Worm (Caenorhabditis elegans) whole organism, late embryonic: ENCODE data around the gene srt-63.

Source experiments
- C08G9.2 ChIP-seq: sonication (generic microtip); optimal IDR thresholded peaks from 2 replicates; lab custom pipeline; 2016; ENCODE audit warnings: mild to moderate bottlenecking, missing genetic modification characterization, moderate library complexity, missing compliant biosample characterization
- C38D4.7 ChIP-seq: fragments of 200-800 bp; sonication (Bioruptor generic); optimal IDR thresholded peaks from 2 replicates; lab custom pipeline; 2018; ENCODE audit warnings: mild to moderate bottlenecking, missing genetic modification characterization, moderate library complexity, missing compliant biosample characterization
- F13H6.1 ChIP-seq: sonication (generic microtip); optimal IDR thresholded peaks from 2 replicates; lab custom pipeline; 2016; ENCODE audit warnings: missing genetic modification characterization, missing compliant biosample characterization
- K02D7.2 ChIP-seq: sonication (generic microtip); optimal IDR thresholded peaks from 2 replicates; lab custom pipeline; 2017; ENCODE audit warnings: mild to moderate bottlenecking, missing genetic modification characterization, missing compliant biosample characterization
- K09A11.1 ChIP-seq: sonication (generic microtip); optimal IDR thresholded peaks from 2 replicates; lab custom pipeline; 2017; ENCODE audit warnings: antibody characterized with exemption, mild to moderate bottlenecking, missing genetic modification characterization, missing compliant biosample characterization; ENCODE audit not compliant: insufficient read depth
- T23F11.4 ChIP-seq: fragments of 200-800 bp; sonication (Bioruptor generic); optimal IDR thresholded peaks from 2 replicates; lab custom pipeline; 2018; ENCODE audit warnings: mild to moderate bottlenecking, missing genetic modification characterization, missing compliant biosample characterization
- Y22D7AL.16 ChIP-seq: sonication (generic microtip); optimal IDR thresholded peaks from 2 replicates; lab custom pipeline; 2016; ENCODE audit warnings: missing genetic modification characterization, missing compliant biosample characterization
- ahr-1 ChIP-seq: sonication (generic microtip); optimal IDR thresholded peaks from 2 replicates; lab custom pipeline; 2016; ENCODE audit warnings: missing genetic modification characterization, missing compliant biosample characterization
- ama-1 ChIP-seq: fragments of 150-350 bp; optimal IDR thresholded peaks from 2 replicates; lab custom pipeline; 2014
- ceh-14 ChIP-seq: sonication (generic microtip); optimal IDR thresholded peaks from 2 replicates; lab custom pipeline; 2016; ENCODE audit warnings: missing genotype, missing genetic modification characterization, missing compliant biosample characterization
- ceh-19 ChIP-seq: fragments of 200-800 bp; sonication (Bioruptor generic); optimal IDR thresholded peaks from 2 replicates; lab custom pipeline; 2018; ENCODE audit warnings: mild to moderate bottlenecking, missing genetic modification characterization, missing compliant biosample characterization
- ceh-22 ChIP-seq: sonication (generic microtip); optimal IDR thresholded peaks from 2 replicates; lab custom pipeline; 2017; ENCODE audit warnings: missing biosample characterization, missing genetic modification characterization
- ceh-24 ChIP-seq: sonication (generic microtip); optimal IDR thresholded peaks from 2 replicates; lab custom pipeline; 2016; ENCODE audit warnings: mild to moderate bottlenecking, missing genetic modification characterization, missing compliant biosample characterization
- ceh-45 ChIP-seq: fragments of 200-800 bp; sonication (Bioruptor generic); IDR thresholded peaks from 2 replicates; pipeline ENCODE4 v1.3.6; 2022; ENCODE audit warnings: missing genetic modification reagents, missing genetic modification characterization, missing compliant biosample characterization
- ceh-48 ChIP-seq: sonication (generic microtip); optimal IDR thresholded peaks from 2 replicates; lab custom pipeline; 2016; ENCODE audit warnings: missing genetic modification characterization, inconsistent platforms, missing compliant biosample characterization
- ceh-6 ChIP-seq: fragments of 200-800 bp; sonication (Bioruptor generic); optimal IDR thresholded peaks from 2 replicates; lab custom pipeline; 2018; ENCODE audit warnings: mild to moderate bottlenecking, missing genetic modification characterization, missing compliant biosample characterization
- che-1 ChIP-seq: sonication (generic microtip); optimal IDR thresholded peaks from 2 replicates; lab custom pipeline; 2016; ENCODE audit warnings: mild to moderate bottlenecking, missing genetic modification characterization, missing compliant biosample characterization
- dve-1 ChIP-seq: sonication (generic microtip); optimal IDR thresholded peaks from 2 replicates; lab custom pipeline; 2017; ENCODE audit warnings: antibody characterized with exemption, mild to moderate bottlenecking, missing genetic modification characterization, missing compliant biosample characterization
- ets-4 ChIP-seq: sonication (generic microtip); optimal IDR thresholded peaks from 2 replicates; lab custom pipeline; 2016; ENCODE audit warnings: missing genetic modification characterization, missing compliant biosample characterization
- eyg-1 ChIP-seq: sonication (generic microtip); optimal IDR thresholded peaks from 2 replicates; lab custom pipeline; 2016; ENCODE audit warnings: missing genotype, missing genetic modification characterization, missing compliant biosample characterization
- fax-1 ChIP-seq: sonication (generic microtip); optimal IDR thresholded peaks from 2 replicates; lab custom pipeline; 2016; ENCODE audit warnings: missing genotype, missing genetic modification characterization, missing compliant biosample characterization
- fkh-10 ChIP-seq: fragments of 150-350 bp; optimal IDR thresholded peaks from 2 replicates; lab custom pipeline; 2014; ENCODE audit warnings: missing biosample characterization, missing genetic modification reagents, missing genetic modification characterization
- hlh-13 ChIP-seq: fragments of 200-800 bp; sonication (Bioruptor generic); optimal IDR thresholded peaks from 2 replicates; lab custom pipeline; 2018; ENCODE audit warnings: mild to moderate bottlenecking, missing genetic modification characterization, missing compliant biosample characterization
- hlh-30 ChIP-seq: sonication (generic microtip); optimal IDR thresholded peaks from 2 replicates; lab custom pipeline; 2017; ENCODE audit warnings: antibody characterized with exemption, missing genetic modification characterization, missing compliant biosample characterization; ENCODE audit not compliant: insufficient read depth
- hlh-6 ChIP-seq: sonication (generic microtip); optimal IDR thresholded peaks from 2 replicates; lab custom pipeline; 2016; ENCODE audit warnings: missing genotype, missing genetic modification characterization, missing compliant biosample characterization
- lim-6 ChIP-seq: sonication (generic microtip); optimal IDR thresholded peaks from 2 replicates; lab custom pipeline; 2016; ENCODE audit warnings: missing genetic modification characterization, missing compliant biosample characterization
- nhr-232 ChIP-seq: sonication (generic microtip); optimal IDR thresholded peaks from 2 replicates; lab custom pipeline; 2016; ENCODE audit warnings: missing genetic modification characterization, missing compliant biosample characterization
- odd-2 ChIP-seq: sonication (generic microtip); optimal IDR thresholded peaks from 2 replicates; lab custom pipeline; 2017; ENCODE audit warnings: antibody characterized with exemption, mild to moderate bottlenecking, missing genetic modification characterization, missing compliant biosample characterization
- pag-3 ChIP-seq: sonication (generic microtip); optimal IDR thresholded peaks from 2 replicates; lab custom pipeline; 2016; ENCODE audit warnings: missing compliant biosample characterization, missing genetic modification characterization, borderline replicate concordance
- pax-1 ChIP-seq: fragments of 150-350 bp; optimal IDR thresholded peaks from 2 replicates; lab custom pipeline; 2014; ENCODE audit warnings: missing biosample characterization, missing genetic modification characterization
- pha-4 ChIP-seq: fragments of 150-350 bp; optimal IDR thresholded peaks from 2 replicates; lab custom pipeline; 2018; ENCODE audit warnings: missing biosample characterization, missing genetic modification reagents, missing genetic modification characterization
- pqm-1 ChIP-seq: sonication (generic microtip); optimal IDR thresholded peaks from 2 replicates; lab custom pipeline; 2016; ENCODE audit warnings: missing genetic modification characterization, missing compliant biosample characterization
- pros-1 ChIP-seq: fragments of 150-350 bp; optimal IDR thresholded peaks from 2 replicates; lab custom pipeline; 2014; ENCODE audit warnings: missing biosample characterization, missing genetic modification reagents, missing genetic modification characterization
- ref-2 ChIP-seq: sonication (generic microtip); optimal IDR thresholded peaks from 2 replicates; lab custom pipeline; 2016; ENCODE audit warnings: missing genetic modification characterization, missing compliant biosample characterization
- sdc-2 ChIP-seq: sonication (generic microtip); optimal IDR thresholded peaks from 2 replicates; lab custom pipeline; 2016; ENCODE audit warnings: missing genotype, missing genetic modification characterization, missing compliant biosample characterization
- tbx-2 ChIP-seq: sonication (generic microtip); optimal IDR thresholded peaks from 2 replicates; lab custom pipeline; 2016; ENCODE audit warnings: missing genetic modification characterization, missing compliant biosample characterization
- tbx-7 ChIP-seq: sonication (generic microtip); optimal IDR thresholded peaks from 2 replicates; lab custom pipeline; 2016; ENCODE audit warnings: missing genotype, missing genetic modification characterization, missing compliant biosample characterization
- unc-3 ChIP-seq, 2 experiments: fragments of 200-800 bp in 1 of 2; sonication (Bioruptor generic) in 1 of 2; sonication (generic microtip) in 1 of 2; conservative IDR thresholded peaks in 1 of 2; optimal IDR thresholded peaks in 1 of 2; 2 replicates each; pipeline versions ENCODE4 v1.3.6 to Lab custom; 2016 to 2022; ENCODE audit warnings: missing compliant biosample characterization in 2 of 2, missing genetic modification characterization in 2 of 2, missing genetic modification reagents in 1 of 2
- unc-42 ChIP-seq: sonication (generic microtip); optimal IDR thresholded peaks from 2 replicates; lab custom pipeline; 2016; ENCODE audit warnings: missing genotype, missing genetic modification characterization, missing compliant biosample characterization
- unc-55 ChIP-seq: sonication (generic microtip); optimal IDR thresholded peaks from 2 replicates; lab custom pipeline; 2017; ENCODE audit warnings: missing biosample characterization, missing genetic modification reagents, missing genetic modification characterization
- zip-5 ChIP-seq: sonication (generic microtip); optimal IDR thresholded peaks from 2 replicates; lab custom pipeline; 2016; ENCODE audit warnings: missing genetic modification characterization, missing compliant biosample characterization
- ztf-16 ChIP-seq: sonication (generic microtip); optimal IDR thresholded peaks from 2 replicates; lab custom pipeline; 2017; ENCODE audit warnings: missing genetic modification characterization, missing compliant biosample characterization

srt-63 gene

DNA sequence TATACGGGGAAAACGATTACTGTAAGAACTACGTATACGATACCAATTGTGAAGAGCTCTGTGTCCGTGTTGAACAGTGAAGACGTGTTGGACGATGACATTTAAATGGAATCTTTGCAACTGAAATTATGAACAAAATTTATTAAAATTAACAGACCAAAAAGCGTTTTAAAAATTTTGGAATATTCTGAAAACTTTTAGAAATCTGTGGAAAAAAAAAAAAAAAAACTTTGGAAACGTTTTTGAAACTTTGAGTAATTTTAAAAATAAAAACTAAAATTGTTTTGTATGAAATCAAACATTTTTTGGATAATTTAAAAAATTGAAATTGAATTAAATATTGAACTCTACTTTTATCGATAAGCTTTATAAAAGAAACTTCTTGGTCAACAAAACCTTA is at the start of gene srt-63:
Gene srt-63 (minus strand): TSS at position 101 of the 400 bp plus-strand sequence.
- no peak for TF ChIP-seq lim-6 (tag; lab: Kevin White, UChicago)
- no peak for TF ChIP-seq nhr-232 (tag; lab: Kevin White, UChicago)
- TF ChIP-seq C08G9.2 (tag; lab: Kevin White, UChicago) = no peak
- no peak for TF ChIP-seq Y22D7AL.16 (tag; lab: Kevin White, UChicago)
- TF ChIP-seq unc-3 (GFP tag; conservative IDR thresholded peaks at IDR 0.05; lab: Robert Waterston, UW) = no peak
- no peak for TF ChIP-seq unc-3 (tag; optimal IDR thresholded peaks at IDR 0.05; lab: Kevin White, UChicago)
- no peak for TF ChIP-seq hlh-30 (tag; lab: Kevin White, UChicago)
- no peak for TF ChIP-seq tbx-7 (tag; lab: Kevin White, UChicago)
- no peak for TF ChIP-seq K09A11.1 (tag; lab: Kevin White, UChicago)
- no peak for TF ChIP-seq unc-42 (tag; lab: Kevin White, UChicago)
- no peak for TF ChIP-seq ama-1 (lab: Kevin White, UChicago)
- no peak for TF ChIP-seq T23F11.4 (GFP tag; lab: Kevin White, UChicago)
- TF ChIP-seq ceh-22 (tag; lab: Kevin White, UChicago) = no peak
- TF ChIP-seq tbx-2 (tag; lab: Kevin White, UChicago) = no peak
- TF ChIP-seq che-1 (tag; lab: Kevin White, UChicago) = no peak
- no peak for TF ChIP-seq ceh-48 (tag; lab: Kevin White, UChicago)
- no peak for TF ChIP-seq ceh-24 (tag; lab: Kevin White, UChicago)
- no peak for TF ChIP-seq ceh-14 (tag; lab: Kevin White, UChicago)
- no peak for TF ChIP-seq ztf-16 (tag; lab: Kevin White, UChicago)
- no peak for TF ChIP-seq sdc-2 (tag; lab: Kevin White, UChicago)
- no peak for TF ChIP-seq odd-2 (tag; lab: Kevin White, UChicago)

DNA sequence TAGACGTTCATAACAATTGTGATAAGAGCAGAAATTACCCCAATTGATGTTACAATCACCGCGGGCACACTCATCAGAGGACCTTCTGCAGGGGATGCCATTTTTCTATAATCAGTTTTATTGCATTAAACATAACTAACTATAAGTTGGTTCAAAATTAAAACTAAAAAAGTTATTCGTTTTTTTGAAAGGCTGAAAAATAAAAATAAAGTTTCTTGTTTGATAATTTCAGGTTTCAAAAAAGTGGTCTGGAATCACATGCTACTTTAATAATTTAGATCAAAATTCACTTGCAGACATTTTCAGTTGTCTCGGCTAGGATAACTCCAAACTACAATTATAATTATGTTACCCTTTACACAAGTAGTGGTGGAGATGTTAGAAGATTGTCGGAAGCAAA is 45.9 kb upstream of the srt-63 start, which contains the start of gene srbc-1:
Gene srbc-1 (minus strand): TSS at position 101 of the 400 bp plus-strand sequence.
- no peak for TF ChIP-seq unc-3 (GFP tag; conservative IDR thresholded peaks at IDR 0.05; lab: Robert Waterston, UW)
- no peak for TF ChIP-seq unc-3 (tag; optimal IDR thresholded peaks at IDR 0.05; lab: Kevin White, UChicago)

DNA sequence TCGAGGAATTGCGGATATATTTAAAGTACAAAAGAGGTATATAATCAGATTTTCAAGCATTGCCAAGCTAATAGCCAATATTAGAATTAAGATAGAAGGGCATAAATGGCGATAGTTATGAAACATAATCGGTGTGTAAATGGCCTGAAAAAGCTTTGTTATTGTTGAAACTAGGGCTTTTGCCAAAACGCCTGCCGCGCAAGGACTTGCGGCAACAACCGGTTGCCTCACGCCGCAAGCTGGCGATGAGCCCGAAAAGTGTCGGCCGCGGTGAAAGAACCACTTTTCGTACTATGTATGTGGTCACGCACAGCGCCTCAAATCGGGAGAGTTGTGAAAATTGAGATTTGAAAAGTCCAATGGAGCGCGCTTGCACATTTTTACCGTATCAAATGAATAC is 43.5 kb upstream of the srt-63 start:
- TF ChIP-seq ref-2 (tag; lab: Kevin White, UChicago) (no peak), fax-1 (tag; lab: Kevin White, UChicago) (no peak), pax-1 (no peak), ets-4 (tag; lab: Kevin White, UChicago) (no peak), pros-1 (tag; lab: Kevin White, UChicago) (no peak), ceh-45 (GFP tag; lab: Robert Waterston, UW) (no peak), K02D7.2 (no peak), pag-3 (no peak), zip-5 (tag; lab: Kevin White, UChicago) (no peak), fkh-10 (GFP tag; lab: Kevin White, UChicago) (no peak), ceh-14 (tag; lab: Kevin White, UChicago) (no peak), hlh-13 (GFP tag; lab: Kevin White, UChicago) (no peak), pha-4 (tag; lab: Kevin White, UChicago) (no peak), che-1 (tag; lab: Kevin White, UChicago) (no peak), ama-1 (lab: Kevin White, UChicago) (no peak), C38D4.7 (GFP tag; lab: Kevin White, UChicago) (no peak)

DNA sequence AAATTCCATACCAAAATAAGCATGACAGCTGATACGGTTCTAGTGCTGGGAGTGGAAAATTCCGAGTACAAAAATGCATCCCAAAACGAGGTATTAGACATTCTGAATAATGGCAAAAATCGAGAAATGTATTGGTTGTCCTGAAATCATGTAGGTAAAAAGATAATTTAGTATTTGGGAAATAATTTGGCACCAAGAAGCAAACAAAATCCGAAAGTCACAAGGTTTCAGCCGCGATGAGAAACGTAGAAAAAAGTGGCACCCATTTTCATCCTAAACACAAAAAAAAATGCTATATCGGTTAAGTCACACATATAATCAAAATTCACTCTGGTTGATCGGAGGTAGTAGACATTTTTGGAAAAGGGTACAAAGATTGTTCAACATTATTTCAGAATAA is 41.8 kb upstream of the srt-63 start, which contains the start of gene srx-122:
Gene srx-122 (minus strand): TSS at position 101 of the 400 bp plus-strand sequence.
- TF ChIP-seq unc-55 (no peak), C38D4.7 (GFP tag; lab: Kevin White, UChicago) (no peak), pqm-1 (tag; lab: Kevin White, UChicago) (no peak), dve-1 (tag; lab: Kevin White, UChicago) (no peak), ceh-48 (tag; lab: Kevin White, UChicago) (no peak), hlh-13 (GFP tag; lab: Kevin White, UChicago) (no peak), hlh-6 (tag; lab: Kevin White, UChicago) (no peak), lim-6 (tag; lab: Kevin White, UChicago) (no peak), ahr-1 (tag; lab: Kevin White, UChicago) (no peak), zip-5 (tag; lab: Kevin White, UChicago) (no peak), pros-1 (tag; lab: Kevin White, UChicago) (no peak), ceh-19 (GFP tag; lab: Kevin White, UChicago) (no peak), eyg-1 (tag; lab: Kevin White, UChicago) (no peak), F13H6.1 (tag; lab: Kevin White, UChicago) (no peak), ceh-6 (no peak), che-1 (tag; lab: Kevin White, UChicago) (no peak)
- TF ChIP-seq, all 69 proteins: peak for 0
